Fruit fly (Drosophila melanogaster) whole organism, pupa: ENCODE measurements around the gene CG14273.

ENCODE experiments used
- CG12605 ChIP-seq: fragments of 200-800 bp; sonication (Bioruptor generic); IDR thresholded peaks from 2 replicates; pipeline ENCODE4 v1.3.6; 2022; ENCODE audit warnings: missing biosample characterization, missing genetic modification characterization
- CG13204 ChIP-seq: fragments of 200-800 bp; sonication (Bioruptor generic); optimal IDR thresholded peaks from 2 replicates; lab custom pipeline; 2018; ENCODE audit warnings: missing biosample characterization, mild to moderate bottlenecking, missing genetic modification characterization, moderate library complexity
- CG14655 ChIP-seq: fragments of 200-800 bp; sonication (Bioruptor generic); optimal IDR thresholded peaks from 3 replicates; lab custom pipeline; 2017; ENCODE audit warnings: mild to moderate bottlenecking, missing biosample characterization, missing genetic modification reagents, missing genetic modification characterization
- CG15710 ChIP-seq: fragments of 200-800 bp; sonication (Bioruptor generic); optimal IDR thresholded peaks from 2 replicates; lab custom pipeline; 2018; ENCODE audit warnings: missing biosample characterization, mild to moderate bottlenecking, missing genetic modification characterization, moderate library complexity
- CG4496 ChIP-seq: fragments of 200-800 bp; sonication (Bioruptor generic); IDR thresholded peaks from 3 replicates; pipeline ENCODE4 v1.3.6; 2022; ENCODE audit warnings: missing biosample characterization, missing genetic modification characterization
- CG8301 ChIP-seq: fragments of 200-800 bp; sonication (Bioruptor generic); optimal IDR thresholded peaks from 2 replicates; lab custom pipeline; 2018; ENCODE audit warnings: missing biosample characterization, mild to moderate bottlenecking, missing genetic modification characterization
- EcR ChIP-seq: fragments of 200-800 bp; sonication (Bioruptor generic); optimal IDR thresholded peaks from 3 replicates; lab custom pipeline; 2019; ENCODE audit warnings: missing biosample characterization, missing genetic modification characterization, mild to moderate bottlenecking, moderate library complexity, missing genetic modification reagents
- Ets98B ChIP-seq: fragments of 200-800 bp; sonication (Bioruptor generic); IDR thresholded peaks from 2 replicates; pipeline ENCODE4 v1.3.6; 2022; ENCODE audit warnings: missing biosample characterization, missing genetic modification characterization
- fd96Ca ChIP-seq: fragments of 200-800 bp; sonication (Bioruptor generic); IDR thresholded peaks from 3 replicates; pipeline ENCODE4 v1.3.6; 2022; ENCODE audit warnings: missing biosample characterization, missing genetic modification characterization

DNA sequence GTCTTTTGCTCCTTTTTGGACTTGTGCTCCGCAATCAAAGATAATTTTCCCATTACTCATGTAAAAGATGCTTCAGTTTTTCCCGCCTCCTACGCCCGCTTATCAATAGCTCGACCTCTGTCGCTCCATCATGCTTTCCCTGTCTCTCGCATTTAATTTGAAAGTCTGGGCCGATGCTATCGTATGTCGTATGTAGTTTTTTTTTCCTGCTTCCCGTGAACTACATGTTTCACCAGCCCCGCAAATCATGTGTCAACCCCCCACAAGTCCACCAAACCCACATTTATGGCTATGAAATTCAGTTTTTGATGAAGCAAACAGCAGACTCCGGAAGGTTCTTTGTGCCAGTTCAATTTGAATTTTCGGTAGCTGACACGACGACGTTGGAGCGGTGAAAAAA lies at the start of gene CG14273:
- TF ChIP-seq CG4496 (GFP tag; lab: Robert Waterston, UW) = no peak
- no peak for TF ChIP-seq CG15710
- no peak for TF ChIP-seq CG12605 (GFP tag; lab: Robert Waterston, UW)
- no peak for TF ChIP-seq CG14655 (GFP tag; lab: Kevin White, UChicago)
- TF ChIP-seq CG13204 = no peak
- no peak for TF ChIP-seq Ets98B (GFP tag; lab: Robert Waterston, UW)
- TF ChIP-seq fd96Ca (GFP tag; lab: Robert Waterston, UW) = no peak
- TF ChIP-seq EcR = no peak
- TF ChIP-seq CG8301 (tag; lab: Kevin White, UChicago) = no peak
